Worm (Caenorhabditis elegans): ENCODE data around the gene mtx-2.

ce11 chrIII:7768963-7769362 is 5.6 kb upstream of the mtx-2 start, which contains the start of gene ZK686.3:
- TF ChIP-seq ceh-16 (tag; optimal IDR thresholded peaks at IDR 0.05) (no peak), ztf-1 (GFP tag; conservative IDR thresholded peaks at IDR 0.05) (no peak), elt-1 (tag; optimal IDR thresholded peaks at IDR 0.05) (no peak), ceh-82 (tag; optimal IDR thresholded peaks at IDR 0.05) (no peak)

Measured in whole organism, L2 larva.